Worm (Caenorhabditis elegans) whole organism, early embryonic: ENCODE data around the gene nit-1.

Source experiments
- B0310.2 ChIP-seq: sonication (generic microtip); optimal IDR thresholded peaks from 2 replicates; lab custom pipeline; 2016; ENCODE audit warnings: mild to moderate bottlenecking, missing genetic modification characterization, missing compliant biosample characterization
- F13C5.2 ChIP-seq: sonication (generic microtip); optimal IDR thresholded peaks from 2 replicates; lab custom pipeline; 2017; ENCODE audit warnings: mild to moderate bottlenecking, missing genetic modification characterization, inconsistent platforms, missing compliant biosample characterization
- aly-1 ChIP-seq: sonication (generic microtip); optimal IDR thresholded peaks from 2 replicates; lab custom pipeline; 2016; ENCODE audit warnings: missing genetic modification characterization, missing compliant biosample characterization
- ama-1 ChIP-seq: fragments of 150-350 bp; optimal IDR thresholded peaks from 2 replicates; lab custom pipeline; 2014
- ceh-13 ChIP-seq: fragments of 200-800 bp; sonication (Bioruptor generic); optimal IDR thresholded peaks from 2 replicates; lab custom pipeline; 2018; ENCODE audit warnings: mild to moderate bottlenecking, missing genetic modification characterization, missing compliant biosample characterization
- flt-1 ChIP-seq: fragments of 200-800 bp; sonication (Bioruptor generic); IDR thresholded peaks from 2 replicates; pipeline ENCODE4 v1.3.6; 2022; ENCODE audit warnings: missing genetic modification characterization, missing compliant biosample characterization
- hmbx-1 ChIP-seq: sonication (generic microtip); optimal IDR thresholded peaks from 2 replicates; lab custom pipeline; 2016; ENCODE audit warnings: mild to moderate bottlenecking, missing genetic modification characterization, missing compliant biosample characterization
- hnd-1 ChIP-seq: sonication (generic microtip); optimal IDR thresholded peaks from 2 replicates; lab custom pipeline; 2016; ENCODE audit warnings: missing genetic modification characterization, missing compliant biosample characterization
- scrt-1 ChIP-seq: fragments of 200-800 bp; sonication (Bioruptor generic); IDR thresholded peaks from 2 replicates; pipeline ENCODE4 v1.3.6; 2022; ENCODE audit warnings: missing genetic modification characterization, missing compliant biosample characterization
- sea-1 ChIP-seq: fragments of 200-800 bp; sonication (Bioruptor generic); conservative IDR thresholded peaks from 2 replicates; pipeline ENCODE4 v1.3.6; 2022; ENCODE audit warnings: missing genetic modification characterization, missing compliant biosample characterization
- tbx-11 ChIP-seq: fragments of 200-800 bp; sonication (Bioruptor generic); IDR thresholded peaks from 2 replicates; pipeline ENCODE4 v1.3.6; 2022; ENCODE audit warnings: missing genetic modification characterization, missing compliant biosample characterization
- tbx-37 ChIP-seq: fragments of 200-800 bp; sonication (Bioruptor generic); conservative IDR thresholded peaks from 2 replicates; pipeline ENCODE4 v1.3.6; 2022; ENCODE audit warnings: missing genetic modification reagents, missing genetic modification characterization, missing compliant biosample characterization

- TF ChIP-seq tbx-37 (GFP tag; lab: Robert Waterston, UW) (no peak), tbx-11 (GFP tag; lab: Robert Waterston, UW) (no peak), hnd-1 (no peak), B0310.2 (tag; lab: Kevin White, UChicago) (no peak), F13C5.2 (tag; lab: Kevin White, UChicago) (no peak), sea-1 (GFP tag; lab: Robert Waterston, UW) (no peak), ceh-13 (no peak), scrt-1 (GFP tag; lab: Robert Waterston, UW) (no peak), flt-1 (GFP tag; lab: Robert Waterston, UW) (no peak), ama-1 (lab: Kevin White, UChicago) (no peak), aly-1 (tag; lab: Kevin White, UChicago) (no peak), hmbx-1 (tag; lab: Kevin White, UChicago) (no peak)
Observed at ce11 chrIII:3926116-3926515, 4.1 kb downstream of the nit-1 start, which contains the start of gene ZK1058.9.
